Fruit fly (Drosophila melanogaster) whole organism, wandering third instar larva: ENCODE data around the gene Cds.

Experiments
- Abd-B ChIP-seq: fragments of >200 bp; optimal IDR thresholded peaks from 2 replicates; lab custom pipeline; 2017; ENCODE audit warnings: missing biosample characterization, missing genetic modification characterization
- CG32264 ChIP-seq: fragments of 200-800 bp; sonication (Bioruptor generic); optimal IDR thresholded peaks from 2 replicates; lab custom pipeline; 2016; ENCODE audit warnings: missing biosample characterization, missing genetic modification characterization
- CG9705 ChIP-seq: fragments of 200-800 bp; sonication (Bioruptor generic); optimal IDR thresholded peaks from 2 replicates; lab custom pipeline; 2018; ENCODE audit warnings: missing biosample characterization, mild to moderate bottlenecking, missing genetic modification characterization
- CrebA ChIP-seq: fragments of 200-800 bp; sonication (Bioruptor generic); optimal IDR thresholded peaks from 2 replicates; lab custom pipeline; 2016; ENCODE audit warnings: missing biosample characterization, mild to moderate bottlenecking, missing genetic modification characterization, borderline replicate concordance
- Dfd ChIP-seq: fragments of >200 bp; optimal IDR thresholded peaks from 2 replicates; lab custom pipeline; 2017; ENCODE audit warnings: missing biosample characterization, missing genetic modification characterization
- Dif ChIP-seq: fragments of 200-275, 200-300 bp; sonication (Bioruptor generic); optimal IDR thresholded peaks from 2 replicates; lab custom pipeline; 2018; ENCODE audit warnings: missing biosample characterization, missing genetic modification characterization; ENCODE audit not compliant: partially characterized antibody
- GATAd ChIP-seq: sonication (Bioruptor generic); optimal IDR thresholded peaks from 2 replicates; lab custom pipeline; 2016; ENCODE audit warnings: missing biosample characterization, missing genetic modification characterization
- HLH106 ChIP-seq: fragments of 200-800 bp; optimal IDR thresholded peaks from 3 replicates; lab custom pipeline; 2019; ENCODE audit warnings: missing biosample characterization, mild to moderate bottlenecking, missing genetic modification characterization, moderate library complexity
- Hnf4 ChIP-seq: fragments of 200-800 bp; sonication (Bioruptor generic); optimal IDR thresholded peaks from 2 replicates; lab custom pipeline; 2016; ENCODE audit warnings: missing biosample characterization, mild to moderate bottlenecking, missing genetic modification characterization
- Hr78 ChIP-seq: fragments of >200 bp; optimal IDR thresholded peaks from 2 replicates; lab custom pipeline; 2017; ENCODE audit warnings: missing biosample characterization, missing genetic modification characterization
- Hr83 ChIP-seq: fragments of 200-300 bp; sonication (Bioruptor generic); optimal IDR thresholded peaks from 2 replicates; lab custom pipeline; 2016; ENCODE audit warnings: missing biosample characterization, mild to moderate bottlenecking, missing genetic modification characterization, moderate library complexity; ENCODE audit not compliant: poor library complexity, severe bottlenecking
- Jra ChIP-seq: sonication (Bioruptor generic); optimal IDR thresholded peaks from 2 replicates; lab custom pipeline; 2016; ENCODE audit warnings: missing biosample characterization, missing genetic modification characterization
- Mio ChIP-seq: sonication (Bioruptor generic); optimal IDR thresholded peaks from 2 replicates; lab custom pipeline; 2016; ENCODE audit warnings: missing biosample characterization, missing genetic modification characterization
- Myc ChIP-seq: fragments of >200 bp; optimal IDR thresholded peaks from 2 replicates; lab custom pipeline; 2017
- N ChIP-seq: fragments of >200 bp; optimal IDR thresholded peaks from 2 replicates; lab custom pipeline; 2018; ENCODE audit warnings: missing biosample characterization, missing external identifiers, missing genetic modification characterization
- OdsH ChIP-seq: fragments of 200-800 bp; sonication (Bioruptor generic); optimal IDR thresholded peaks from 2 replicates; lab custom pipeline; 2016; ENCODE audit warnings: missing biosample characterization, mild to moderate bottlenecking, missing genetic modification characterization
- Rel ChIP-seq, 2 experiments: fragments of 200-800 bp; sonication (Bioruptor generic) in 1 of 2; optimal IDR thresholded peaks; 2 replicates in 1 of 2; 3 replicates in 1 of 2; lab custom pipeline; 2016 to 2019; ENCODE audit warnings: mild to moderate bottlenecking in 2 of 2, missing biosample characterization in 2 of 2, missing genetic modification characterization in 2 of 2, moderate library complexity in 1 of 2
- Sp1 ChIP-seq: fragments of 200-800 bp; sonication (Bioruptor generic); optimal IDR thresholded peaks from 3 replicates; lab custom pipeline; 2019; ENCODE audit warnings: missing biosample characterization, mild to moderate bottlenecking, missing genetic modification characterization, moderate library complexity
- Vsx2 ChIP-seq: fragments of 200-300, 225-300 bp; sonication (Bioruptor generic); optimal IDR thresholded peaks from 2 replicates; lab custom pipeline; 2018; ENCODE audit warnings: missing biosample characterization, missing genetic modification characterization; ENCODE audit not compliant: partially characterized antibody
- br ChIP-seq: fragments of 200-800 bp; sonication (Bioruptor generic); optimal IDR thresholded peaks from 2 replicates; lab custom pipeline; 2016; ENCODE audit warnings: missing biosample characterization, missing genetic modification characterization
- brk ChIP-seq: fragments of 200-800 bp; sonication (Bioruptor generic); optimal IDR thresholded peaks from 2 replicates; lab custom pipeline; 2016; ENCODE audit warnings: missing biosample characterization, mild to moderate bottlenecking, missing genetic modification characterization
- dl ChIP-seq, 2 experiments: fragments of 175-275, 200-275 bp in 1 of 2; fragments of 200-275 bp in 1 of 2; sonication (Bioruptor generic); optimal IDR thresholded peaks; lab custom pipeline; 2018; ENCODE audit warnings: mild to moderate bottlenecking in 2 of 2, missing biosample characterization in 2 of 2, missing genetic modification characterization in 2 of 2, moderate library complexity in 2 of 2; ENCODE audit not compliant: partially characterized antibody in 2 of 2, insufficient read depth in 1 of 2
- dmrt93B ChIP-seq: fragments of 200-800 bp; sonication (Bioruptor generic); optimal IDR thresholded peaks from 2 replicates; lab custom pipeline; 2018; ENCODE audit warnings: missing biosample characterization, mild to moderate bottlenecking, missing genetic modification characterization
- dsf ChIP-seq: sonication (Bioruptor generic); optimal IDR thresholded peaks from 2 replicates; lab custom pipeline; 2016; ENCODE audit warnings: missing biosample characterization, missing genetic modification characterization, borderline replicate concordance
- ey ChIP-seq: fragments of 200-800 bp; sonication (Bioruptor generic); optimal IDR thresholded peaks from 2 replicates; lab custom pipeline; 2016; ENCODE audit warnings: missing biosample characterization, missing genetic modification characterization
- foxo ChIP-seq, 2 experiments: fragments of 200-800 bp; sonication (Bioruptor generic); optimal IDR thresholded peaks; 2 replicates in 1 of 2; 3 replicates in 1 of 2; lab custom pipeline; 2016 to 2017; ENCODE audit warnings: missing biosample characterization in 2 of 2, missing genetic modification characterization in 2 of 2
- fru ChIP-seq: fragments of 200-800 bp; sonication (Bioruptor generic); optimal IDR thresholded peaks from 3 replicates; lab custom pipeline; 2016; ENCODE audit warnings: missing biosample characterization, mild to moderate bottlenecking, missing genetic modification characterization
- h ChIP-seq: fragments of 200-800 bp; sonication (Bioruptor generic); optimal IDR thresholded peaks from 3 replicates; lab custom pipeline; 2016; ENCODE audit warnings: missing biosample characterization, mild to moderate bottlenecking, missing genetic modification characterization
- jim ChIP-seq: fragments of 175-275, 200-325 bp; sonication (Bioruptor generic); optimal IDR thresholded peaks from 2 replicates; lab custom pipeline; 2016; ENCODE audit warnings: missing biosample characterization, mild to moderate bottlenecking, missing genetic modification characterization
- lola ChIP-seq: fragments of >200 bp; optimal IDR thresholded peaks from 2 replicates; lab custom pipeline; 2017; ENCODE audit warnings: missing biosample characterization, missing genetic modification characterization
- pan ChIP-seq: fragments of >200 bp; optimal IDR thresholded peaks from 2 replicates; lab custom pipeline; 2017
- psq ChIP-seq: fragments of 200-800 bp; sonication (Bioruptor generic); optimal IDR thresholded peaks from 3 replicates; lab custom pipeline; 2017; ENCODE audit warnings: missing biosample characterization, mild to moderate bottlenecking, missing genetic modification characterization, moderate library complexity
- rgr ChIP-seq: fragments of 200-800 bp; sonication (Bioruptor generic); optimal IDR thresholded peaks from 3 replicates; lab custom pipeline; 2016; ENCODE audit warnings: missing biosample characterization, mild to moderate bottlenecking, missing genetic modification characterization
- sage ChIP-seq: fragments of 200-800 bp; sonication (Bioruptor generic); optimal IDR thresholded peaks from 2 replicates; lab custom pipeline; 2016; ENCODE audit warnings: missing biosample characterization, mild to moderate bottlenecking, missing genetic modification characterization
- sv ChIP-seq: fragments of 200-800 bp; sonication (Bioruptor generic); optimal IDR thresholded peaks from 3 replicates; lab custom pipeline; 2016; ENCODE audit warnings: missing biosample characterization, missing genetic modification characterization
- tai ChIP-seq: sonication (Bioruptor generic); optimal IDR thresholded peaks from 2 replicates; lab custom pipeline; 2016; ENCODE audit warnings: missing biosample characterization, missing genetic modification characterization
- usp ChIP-seq: fragments of >200 bp; optimal IDR thresholded peaks from 2 replicates; lab custom pipeline; 2017; ENCODE audit warnings: missing biosample characterization, missing genetic modification characterization
- woc ChIP-seq: sonication (Bioruptor generic); optimal IDR thresholded peaks from 2 replicates; lab custom pipeline; 2016; ENCODE audit warnings: missing biosample characterization, mild to moderate bottlenecking, missing genetic modification characterization

The Cds gene

DNA sequence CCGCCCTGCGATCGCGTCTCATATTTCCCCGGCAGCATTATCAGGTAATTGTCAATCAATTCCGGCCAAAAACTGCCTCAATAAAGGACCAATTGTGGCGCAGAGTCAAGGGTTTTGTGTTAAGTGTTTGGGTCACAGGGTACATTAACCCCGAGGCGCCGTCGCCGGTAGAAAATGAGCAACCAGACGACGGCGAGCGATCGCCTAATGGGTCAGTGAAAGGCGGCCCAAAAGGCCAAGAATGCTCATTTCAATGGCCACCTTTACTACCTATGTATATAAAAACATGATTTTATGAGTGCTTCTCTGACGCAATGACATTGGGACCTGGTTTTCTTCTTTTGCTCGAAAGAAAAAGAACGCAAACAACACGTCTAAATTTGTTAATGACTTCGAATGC lies 48.0 kb upstream of the Cds start:
- TF ChIP-seq foxo (GFP tag; optimal IDR thresholded peaks at IDR 0.05; lab: Kevin White, UChicago) (no peak), lola (GFP tag; lab: Kevin White, UChicago) (no peak), OdsH (no peak), psq (no peak), brk (GFP tag; lab: Kevin White, UChicago) (no peak), Hnf4 (GFP tag; lab: Kevin White, UChicago) (no peak), jim (GFP tag; lab: Kevin White, UChicago) (no peak), Myc (lab: Kevin White, UChicago) (no peak), CG32264 (GFP tag; lab: Kevin White, UChicago) (no peak), CrebA (GFP tag; lab: Kevin White, UChicago) (no peak), woc (GFP tag; lab: Kevin White, UChicago) (no peak), Hr83 (GFP tag; lab: Kevin White, UChicago) (no peak)
- TF ChIP-seq, all 38 proteins: peak for 0

DNA sequence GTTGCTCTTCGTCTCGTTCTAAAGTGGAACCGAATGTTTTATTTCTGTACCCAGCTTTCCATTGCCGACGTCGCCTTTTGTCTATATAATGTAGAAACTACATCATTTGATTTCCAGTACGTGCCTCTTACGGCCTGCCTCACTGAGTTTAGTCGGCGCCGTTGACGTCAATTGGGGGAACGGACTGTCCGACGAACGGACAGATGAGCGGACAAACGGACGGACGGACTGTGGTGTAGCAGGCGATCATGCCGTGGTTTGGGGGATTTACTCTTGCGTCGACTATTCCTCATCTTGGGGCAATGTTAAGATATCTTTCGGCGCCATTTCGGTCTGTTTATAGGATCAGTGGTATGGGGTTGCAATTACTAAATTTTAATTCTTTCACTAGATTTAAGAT lies 46.8 kb upstream of the Cds start:
- TF ChIP-seq Rel (GFP tag; optimal IDR thresholded peaks at IDR 0.05; lab: Kevin White, UChicago) (no peak), Rel (tag; optimal IDR thresholded peaks at IDR 0.05; lab: Kevin White, UChicago) (no peak), fru (GFP tag; lab: Kevin White, UChicago) (no peak), brk (GFP tag; lab: Kevin White, UChicago) (no peak), Dfd (GFP tag; lab: Kevin White, UChicago) (no peak), N (GFP tag; lab: Kevin White, UChicago) (no peak), psq (no peak)

DNA sequence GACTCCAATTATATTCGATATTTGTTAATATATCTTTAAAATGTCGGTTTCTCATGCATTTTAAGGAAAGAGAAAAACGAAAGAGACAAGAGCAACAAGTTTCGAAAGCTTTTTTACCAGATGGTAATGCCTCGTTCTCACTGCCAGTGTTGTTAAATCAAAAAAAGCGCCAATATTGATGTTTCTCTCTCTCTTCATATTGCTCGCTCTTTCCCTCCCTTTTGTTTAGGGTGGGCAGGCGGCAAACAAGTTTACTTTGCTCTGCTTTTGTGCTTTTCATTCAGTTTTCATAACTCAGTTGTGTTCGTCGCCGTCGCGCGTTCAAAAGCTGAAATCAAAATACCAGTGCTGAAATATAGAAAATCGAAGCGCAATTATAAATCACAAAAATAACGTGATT lies 45.7 kb upstream of the Cds start:
- TF ChIP-seq ey (GFP tag; lab: Kevin White, UChicago) (peak; percentile 32), Hr83 (GFP tag; lab: Kevin White, UChicago) (peak; percentile 88), Dif (GFP tag; lab: Kevin White, UChicago) (peak; percentile 87), Hnf4 (GFP tag; lab: Kevin White, UChicago) (peak; percentile 86), br (GFP tag; lab: Kevin White, UChicago) (peak; percentile 79), psq (peak; percentile 65), GATAd (no peak), HLH106 (tag; lab: Kevin White, UChicago) (peak; percentile 17), pan (lab: Kevin White, UChicago) (no peak), jim (GFP tag; lab: Kevin White, UChicago) (no peak), Jra (peak; percentile 53), Rel (GFP tag; optimal IDR thresholded peaks at IDR 0.05; lab: Kevin White, UChicago) (peak; percentile 67), Rel (tag; optimal IDR thresholded peaks at IDR 0.05; lab: Kevin White, UChicago) (no peak), h (GFP tag; lab: Kevin White, UChicago) (peak; percentile 78), sage (peak; percentile 80), foxo (GFP tag; optimal IDR thresholded peaks at IDR 0.05; lab: Kevin White, UChicago) (peak; percentile 57 to 70), dsf (GFP tag; lab: Kevin White, UChicago) (peak; percentile 57), Mio (GFP tag; lab: Kevin White, UChicago) (no peak), CrebA (GFP tag; lab: Kevin White, UChicago) (no peak), woc (GFP tag; lab: Kevin White, UChicago) (peak; percentile 32), lola (GFP tag; lab: Kevin White, UChicago) (no peak), sv (GFP tag; lab: Kevin White, UChicago) (no peak), Sp1 (GFP tag; lab: Kevin White, UChicago) (peak; percentile 63), usp (no peak), Dfd (GFP tag; lab: Kevin White, UChicago) (no peak), Abd-B (GFP tag; lab: Kevin White, UChicago) (no peak), Myc (lab: Kevin White, UChicago) (no peak), CG9705 (no peak), Vsx2 (GFP tag; lab: Kevin White, UChicago) (peak; percentile 54), brk (GFP tag; lab: Kevin White, UChicago) (peak; percentile 92), OdsH (peak; percentile 62), CG32264 (GFP tag; lab: Kevin White, UChicago) (peak; percentile 60), tai (GFP tag; lab: Kevin White, UChicago) (peak; percentile 22), Hr78 (GFP tag; lab: Kevin White, UChicago) (no peak), dmrt93B (GFP tag; lab: Kevin White, UChicago) (no peak), dl (GFP tag; optimal IDR thresholded peaks at IDR 0.05; lab: Kevin White, UChicago; ENCODE audit: insufficient read depth in 1 of 2, partially characterized antibody in 2 of 2) (peak; percentile 28 to 76), N (GFP tag; lab: Kevin White, UChicago) (no peak), rgr (GFP tag; lab: Kevin White, UChicago) (peak; percentile 76), fru (GFP tag; lab: Kevin White, UChicago) (peak; percentile 49)
